Worm (Caenorhabditis elegans) whole organism, L4 larva: Measurements from ENCODE around the gene C31H2.4.

Experiments
- R02D3.7 ChIP-seq: fragments of 150-350 bp; sonication (generic microtip); optimal IDR thresholded peaks from 3 replicates; lab custom pipeline; 2014; ENCODE audit warnings: missing biosample characterization, missing genetic modification characterization
- ama-1 ChIP-seq: fragments of 150-350 bp; optimal IDR thresholded peaks from 2 replicates; lab custom pipeline; 2014; ENCODE audit warnings: inconsistent platforms, mixed read lengths
- lsy-2 ChIP-seq, 2 experiments: fragments of 150-350 bp in 1 of 2; sonication (generic microtip) in 1 of 2; optimal IDR thresholded peaks; 2 replicates each; lab custom pipeline; 2014 to 2017; ENCODE audit warnings: missing biosample characterization in 2 of 2, missing genetic modification characterization in 2 of 2
- nhr-28 ChIP-seq: fragments of 150-350 bp; optimal IDR thresholded peaks from 2 replicates; lab custom pipeline; 2014; ENCODE audit warnings: missing biosample characterization, missing genetic modification characterization
- zfp-2 ChIP-seq: sonication (generic microtip); optimal IDR thresholded peaks from 2 replicates; lab custom pipeline; 2016; ENCODE audit warnings: mild to moderate bottlenecking, missing genetic modification characterization, missing compliant biosample characterization

DNA sequence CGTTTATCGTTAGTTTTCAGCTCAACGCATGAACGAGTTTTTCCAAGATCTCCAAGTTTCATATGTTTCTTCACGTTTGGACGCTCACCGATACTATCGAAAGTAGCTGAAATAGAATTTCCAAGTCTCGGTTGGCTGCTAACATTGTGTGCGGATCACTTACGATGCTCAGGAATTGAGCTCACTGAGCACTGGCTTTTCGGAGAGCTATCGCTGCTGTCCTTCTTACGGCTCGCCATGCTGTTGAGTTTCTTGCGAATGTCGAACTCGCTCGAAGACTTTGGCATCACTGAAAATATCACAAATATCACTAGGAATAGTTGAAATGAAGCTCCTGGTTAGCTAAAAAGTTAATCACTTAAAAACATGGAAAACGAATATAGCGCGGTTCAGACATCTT, 7.6 kb downstream of the C31H2.4 start:
- no peak for TF ChIP-seq zfp-2 (tag; lab: Kevin White, UChicago)
- no peak for TF ChIP-seq lsy-2 (tag; optimal IDR thresholded peaks at IDR 0.05; lab: Kevin White, UChicago)
- TF ChIP-seq R02D3.7 (tag; lab: Kevin White, UChicago): no peak
- TF ChIP-seq ama-1 (lab: Kevin White, UChicago): no peak
- TF ChIP-seq nhr-28 (tag; lab: Kevin White, UChicago): no peak
